Worm (Caenorhabditis elegans) whole organism, young adult: Measurements from ENCODE around the gene srd-33.

Source experiments
- T26A5.8 ChIP-seq: sonication (generic microtip); optimal IDR thresholded peaks from 2 replicates; lab custom pipeline; 2016; ENCODE audit warnings: missing genetic modification characterization, missing compliant biosample characterization
- aptf-2 ChIP-seq: fragments of 200-800 bp; sonication (Bioruptor generic); conservative IDR thresholded peaks from 2 replicates; pipeline ENCODE4 v1.3.6; 2022; ENCODE audit warnings: missing genetic modification reagents, missing genetic modification characterization, missing compliant biosample characterization
- madf-6 ChIP-seq: fragments of 200-800 bp; sonication (Bioruptor generic); IDR thresholded peaks from 2 replicates; pipeline ENCODE4 v1.3.6; 2022; ENCODE audit warnings: missing genetic modification reagents, missing genetic modification characterization, missing compliant biosample characterization

DNA sequence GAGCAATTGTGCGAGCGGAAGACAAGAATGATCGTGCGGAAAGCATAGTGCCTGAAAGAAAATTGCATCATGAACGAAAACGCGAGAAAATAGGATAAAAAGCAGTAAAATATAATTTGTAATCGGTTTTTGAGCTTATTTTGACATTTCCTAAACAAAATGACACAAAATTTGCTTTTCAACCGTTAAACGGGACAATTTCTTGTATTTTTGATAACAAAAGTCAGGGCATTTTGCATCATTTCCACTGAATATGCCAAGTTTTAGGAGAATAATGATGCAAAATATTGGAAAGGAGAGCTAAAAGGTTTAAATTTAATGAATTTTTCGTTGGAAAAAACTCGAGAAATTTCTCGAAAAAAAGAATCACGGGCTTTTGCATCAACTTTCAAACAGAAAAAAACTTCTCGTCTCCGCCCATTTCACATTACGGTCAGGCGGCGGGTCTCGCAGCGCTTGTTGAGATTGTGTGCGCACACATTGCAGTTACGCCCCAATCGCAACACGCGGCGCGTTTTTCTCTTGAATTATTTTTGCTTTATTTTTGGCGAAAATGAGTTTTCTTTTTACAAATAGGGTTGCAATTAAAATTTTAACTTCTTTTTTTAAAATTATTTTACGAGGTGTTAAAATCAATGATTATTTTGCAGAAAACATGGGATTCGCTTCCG, 45.2 kb upstream of the srd-33 start, which contains the start of the genes hsp-6 and C37H5.5:
- TF ChIP-seq T26A5.8 (tag; lab: Kevin White, UChicago): no peak
- peak; percentile 91 for TF ChIP-seq madf-6 (GFP tag; lab: Robert Waterston, UW)
- no peak for TF ChIP-seq aptf-2 (GFP tag; lab: Robert Waterston, UW)
